Worm (Caenorhabditis elegans) whole organism, L3 larva: Measurements from ENCODE around the gene C27B7.7.

ENCODE experiments used
- aly-2 ChIP-seq: fragments of 150-350 bp; optimal IDR thresholded peaks from 2 replicates; lab custom pipeline; 2014; ENCODE audit warnings: missing biosample characterization, missing genetic modification characterization
- ama-1 ChIP-seq: fragments of 150-350 bp; optimal IDR thresholded peaks from 2 replicates; lab custom pipeline; 2018
- ceh-16 ChIP-seq: sonication (generic microtip); optimal IDR thresholded peaks from 2 replicates; lab custom pipeline; 2017; ENCODE audit warnings: missing biosample characterization, missing genetic modification characterization
- ceh-28 ChIP-seq: fragments of 150-350 bp; optimal IDR thresholded peaks from 2 replicates; lab custom pipeline; 2014; ENCODE audit warnings: missing biosample characterization, missing genetic modification reagents, missing genetic modification characterization
- ceh-82 ChIP-seq: fragments of 150-350 bp; optimal IDR thresholded peaks from 2 replicates; lab custom pipeline; 2014; ENCODE audit warnings: missing biosample characterization, missing genetic modification characterization
- ceh-9 ChIP-seq: sonication (generic microtip); optimal IDR thresholded peaks from 2 replicates; lab custom pipeline; 2018; ENCODE audit warnings: missing biosample characterization, missing genetic modification characterization
- daf-12 ChIP-seq: fragments of 150-350 bp; optimal IDR thresholded peaks from 2 replicates; lab custom pipeline; 2014; ENCODE audit warnings: missing biosample characterization, missing genetic modification reagents, missing genetic modification characterization
- egl-27 ChIP-seq: sonication (generic microtip); optimal IDR thresholded peaks from 4 replicates; lab custom pipeline; 2017; ENCODE audit warnings: missing biosample characterization, missing genetic modification reagents, missing genetic modification characterization
- egl-5 ChIP-seq: fragments of 150-350 bp; optimal IDR thresholded peaks from 2 replicates; lab custom pipeline; 2017; ENCODE audit warnings: missing biosample characterization, missing genetic modification reagents, missing genetic modification characterization, inconsistent platforms
- elt-1 ChIP-seq: fragments of 150-350 bp; optimal IDR thresholded peaks from 2 replicates; lab custom pipeline; 2014; ENCODE audit warnings: missing biosample characterization, missing genetic modification characterization
- elt-2 ChIP-seq: sonication (generic microtip); optimal IDR thresholded peaks from 2 replicates; lab custom pipeline; 2016; ENCODE audit warnings: missing genetic modification reagents, mild to moderate bottlenecking, missing genetic modification characterization, missing compliant biosample characterization
- elt-3 ChIP-seq, 3 experiments: fragments of 150-350 bp in 1 of 3; sonication (generic microtip) in 2 of 3; optimal IDR thresholded peaks; 2 replicates in 2 of 3; 4 replicates in 1 of 3; lab custom pipeline; 2014 to 2017; ENCODE audit warnings: missing biosample characterization in 3 of 3, missing genetic modification characterization in 3 of 3
- eor-1 ChIP-seq, 2 experiments: fragments of 150-350 bp; optimal IDR thresholded peaks; 2 replicates each; lab custom pipeline; 2014 to 2018; ENCODE audit warnings: missing biosample characterization in 2 of 2, missing genetic modification characterization in 2 of 2
- fkh-10 ChIP-seq: sonication (generic microtip); optimal IDR thresholded peaks from 2 replicates; lab custom pipeline; 2017; ENCODE audit warnings: missing biosample characterization, missing genetic modification reagents, missing genetic modification characterization
- fkh-2 ChIP-seq: fragments of 150-350 bp; optimal IDR thresholded peaks from 2 replicates; lab custom pipeline; 2014; ENCODE audit warnings: missing biosample characterization, missing genetic modification reagents, missing genetic modification characterization
- fos-1 ChIP-seq: fragments of 150-350 bp; optimal IDR thresholded peaks from 2 replicates; lab custom pipeline; 2014; ENCODE audit warnings: missing biosample characterization, missing genetic modification characterization
- hmg-11 ChIP-seq: sonication (generic microtip); optimal IDR thresholded peaks from 2 replicates; lab custom pipeline; 2016; ENCODE audit warnings: missing genetic modification characterization, missing compliant biosample characterization
- jun-1 ChIP-seq: fragments of 150-350 bp; optimal IDR thresholded peaks from 2 replicates; lab custom pipeline; 2014; ENCODE audit warnings: missing biosample characterization, missing genetic modification reagents, missing genetic modification characterization
- lin-15B ChIP-seq: fragments of 150-350 bp; optimal IDR thresholded peaks from 2 replicates; lab custom pipeline; 2014; ENCODE audit warnings: missing biosample characterization, missing genetic modification characterization
- lin-39 ChIP-seq: fragments of 150-350 bp; optimal IDR thresholded peaks from 2 replicates; lab custom pipeline; 2018; ENCODE audit warnings: missing biosample characterization, missing genetic modification reagents, missing genetic modification characterization
- lsy-12 ChIP-seq: sonication (generic microtip); optimal IDR thresholded peaks from 2 replicates; lab custom pipeline; 2016; ENCODE audit warnings: mild to moderate bottlenecking, missing genetic modification characterization, missing compliant biosample characterization
- mml-1 ChIP-seq: fragments of 150-350 bp; sonication (generic microtip); optimal IDR thresholded peaks from 3 replicates; lab custom pipeline; 2014; ENCODE audit warnings: missing biosample characterization, missing genetic modification characterization
- nfya-1 ChIP-seq: sonication (generic microtip); optimal IDR thresholded peaks from 2 replicates; lab custom pipeline; 2017; ENCODE audit warnings: missing genetic modification characterization, mild to moderate bottlenecking, missing compliant biosample characterization, antibody characterized with exemption, moderate library complexity; ENCODE audit not compliant: insufficient read depth
- nhr-11 ChIP-seq: fragments of 150-350 bp; optimal IDR thresholded peaks from 2 replicates; lab custom pipeline; 2014; ENCODE audit warnings: missing biosample characterization, missing genetic modification characterization
- nhr-12 ChIP-seq: fragments of 150-350 bp; optimal IDR thresholded peaks from 2 replicates; lab custom pipeline; 2014; ENCODE audit warnings: missing biosample characterization, missing genetic modification characterization
- nhr-23 ChIP-seq: fragments of 150-350 bp; optimal IDR thresholded peaks from 2 replicates; lab custom pipeline; 2014; ENCODE audit warnings: missing biosample characterization, missing genetic modification reagents, missing genetic modification characterization
- nhr-237 ChIP-seq: fragments of 150-350 bp; optimal IDR thresholded peaks from 2 replicates; lab custom pipeline; 2014; ENCODE audit warnings: missing biosample characterization, missing genetic modification characterization
- nhr-25 ChIP-seq: sonication (generic microtip); optimal IDR thresholded peaks from 2 replicates; lab custom pipeline; 2017; ENCODE audit warnings: missing biosample characterization, missing genetic modification characterization
- nhr-28 ChIP-seq: fragments of 150-350 bp; optimal IDR thresholded peaks from 2 replicates; lab custom pipeline; 2014; ENCODE audit warnings: missing biosample characterization, missing genetic modification characterization
- nhr-43 ChIP-seq: sonication (generic microtip); optimal IDR thresholded peaks from 2 replicates; lab custom pipeline; 2016; ENCODE audit warnings: mild to moderate bottlenecking, missing genetic modification characterization, missing compliant biosample characterization; ENCODE audit not compliant: poor library complexity, severe bottlenecking
- nhr-76 ChIP-seq: fragments of 150-350 bp; sonication (generic microtip); optimal IDR thresholded peaks from 5 replicates; lab custom pipeline; 2014; ENCODE audit warnings: missing biosample characterization, missing genetic modification characterization
- pha-4 ChIP-seq: fragments of 150-350 bp; optimal IDR thresholded peaks from 2 replicates; lab custom pipeline; 2014; ENCODE audit warnings: missing biosample characterization, missing genetic modification reagents, missing genetic modification characterization
- pqm-1 ChIP-seq: fragments of 150-350 bp; optimal IDR thresholded peaks from 2 replicates; lab custom pipeline; 2017; ENCODE audit warnings: missing biosample characterization, missing genetic modification characterization, inconsistent platforms
- sea-2 ChIP-seq: fragments of 150-350 bp; sonication (generic microtip); optimal IDR thresholded peaks from 4 replicates; lab custom pipeline; 2014; ENCODE audit warnings: missing biosample characterization, missing genetic modification reagents, missing genetic modification characterization
- skn-1 ChIP-seq: fragments of 150-350 bp; optimal IDR thresholded peaks from 2 replicates; lab custom pipeline; 2014; ENCODE audit warnings: missing biosample characterization, missing genetic modification characterization
- snpc-4 ChIP-seq: fragments of 150-350 bp; optimal IDR thresholded peaks from 2 replicates; lab custom pipeline; 2014; ENCODE audit warnings: missing biosample characterization, missing genetic modification characterization
- tbx-2 ChIP-seq: sonication (generic microtip); optimal IDR thresholded peaks from 2 replicates; lab custom pipeline; 2016; ENCODE audit warnings: mild to moderate bottlenecking, missing genetic modification characterization, missing compliant biosample characterization
- unc-39 ChIP-seq: sonication (generic microtip); optimal IDR thresholded peaks from 4 replicates; lab custom pipeline; 2017; ENCODE audit warnings: missing biosample characterization, missing genetic modification characterization
- zag-1 ChIP-seq: fragments of 150-350 bp; optimal IDR thresholded peaks from 2 replicates; lab custom pipeline; 2014; ENCODE audit warnings: missing biosample characterization, missing genetic modification characterization
- ztf-11 ChIP-seq: fragments of 150-350 bp; optimal IDR thresholded peaks from 2 replicates; lab custom pipeline; 2014; ENCODE audit warnings: missing biosample characterization, missing genetic modification characterization
- ztf-4 ChIP-seq: fragments of 150-350 bp; optimal IDR thresholded peaks from 2 replicates; lab custom pipeline; 2014; ENCODE audit warnings: missing biosample characterization, missing genetic modification characterization

C27B7.7 gene

ce11 chrIV:8881181-8881580 lies 25.7 kb upstream of the C27B7.7 start, which contains the start of gene C09G9.8:
Gene C09G9.8, plus strand, starts transcription at chrIV:8881481.
- no peak for TF ChIP-seq elt-3 (tag; optimal IDR thresholded peaks at IDR 0.05; lab: Kevin White, UChicago)
- TF ChIP-seq lsy-12: no peak
- TF ChIP-seq nhr-237 (tag; lab: Kevin White, UChicago): no peak
- TF ChIP-seq pha-4 (tag; lab: Kevin White, UChicago): no peak
- TF ChIP-seq mml-1 (tag; lab: Kevin White, UChicago): no peak
- TF ChIP-seq jun-1 (tag; lab: Kevin White, UChicago): no peak
- TF ChIP-seq, all 47 proteins: peak for 0

DNA sequence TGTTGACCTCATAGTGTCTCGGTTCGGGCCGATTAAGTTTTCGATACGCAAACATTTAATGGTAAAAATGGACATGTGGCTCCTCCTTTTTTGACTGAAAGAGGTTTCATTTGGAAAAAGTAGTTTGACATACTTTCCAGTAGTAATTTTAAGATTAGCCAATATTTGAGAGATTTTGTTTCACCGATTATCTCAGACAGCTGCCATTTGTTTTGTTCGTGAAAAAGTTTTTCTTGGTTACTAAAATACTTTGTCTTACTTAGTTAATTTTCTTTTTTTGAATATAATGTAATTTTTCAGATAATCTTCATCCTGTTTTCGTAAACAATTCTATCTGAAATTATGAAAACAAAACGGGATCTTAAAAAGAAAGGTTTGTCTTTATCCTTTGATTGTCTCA lies 20.6 kb upstream of the C27B7.7 start, which contains the start of gene C09G9.5:
TSS of gene C09G9.5 (plus strand) at position 301 of the 400 bp plus-strand sequence.
- TF ChIP-seq nhr-11 (tag; lab: Kevin White, UChicago) (no peak), daf-12 (tag; lab: Kevin White, UChicago) (no peak), ceh-9 (tag; lab: Kevin White, UChicago) (no peak), pqm-1 (tag; lab: Kevin White, UChicago) (no peak), fos-1 (no peak), elt-3 (tag; optimal IDR thresholded peaks at IDR 0.05; lab: Kevin White, UChicago) (no peak), zag-1 (tag; lab: Kevin White, UChicago) (no peak), nhr-76 (tag; lab: Kevin White, UChicago) (no peak), egl-5 (tag; lab: Kevin White, UChicago) (no peak), ztf-4 (no peak), lsy-12 (no peak), skn-1 (tag; lab: Kevin White, UChicago) (no peak), nfya-1 (no peak), ceh-16 (no peak), nhr-12 (no peak), lin-15B (tag; lab: Kevin White, UChicago) (no peak), unc-39 (tag; lab: Kevin White, UChicago) (no peak), fkh-2 (tag; lab: Kevin White, UChicago) (no peak), ztf-11 (tag; lab: Kevin White, UChicago) (no peak), egl-27 (tag; lab: Kevin White, UChicago) (no peak)

- TF ChIP-seq nhr-237 (tag; lab: Kevin White, UChicago) (no peak), ceh-82 (tag; lab: Kevin White, UChicago) (no peak), fkh-2 (tag; lab: Kevin White, UChicago) (no peak), ceh-28 (tag; lab: Kevin White, UChicago) (no peak), sea-2 (GFP tag; lab: Kevin White, UChicago) (no peak), aly-2 (tag; lab: Kevin White, UChicago) (no peak), hmg-11 (tag; lab: Kevin White, UChicago) (no peak), tbx-2 (tag; lab: Kevin White, UChicago) (no peak), lin-39 (tag; lab: Kevin White, UChicago) (no peak), ceh-9 (tag; lab: Kevin White, UChicago) (no peak), lin-15B (tag; lab: Kevin White, UChicago) (no peak), nhr-76 (tag; lab: Kevin White, UChicago) (no peak), lsy-12 (no peak), ama-1 (lab: Kevin White, UChicago) (no peak), nhr-28 (tag; lab: Kevin White, UChicago) (no peak)
These were observed 18.3 kb upstream of the C27B7.7 start, which contains the start of gene oma-1 for ce11 chrIV:8888525-8889026. Gene oma-1, plus strand, starts transcription at chrIV:8888976.

ce11 chrIV:8891131-8891530 lies 15.7 kb upstream of the C27B7.7 start, which contains the start of gene spr-2:
Gene spr-2, plus strand, starts transcription at chrIV:8891462.
- TF ChIP-seq tbx-2 (tag; lab: Kevin White, UChicago) (peak; percentile 18), nhr-25 (peak; percentile 34), jun-1 (tag; lab: Kevin White, UChicago) (peak; percentile 19), nfya-1 (peak; percentile 68), lin-39 (tag; lab: Kevin White, UChicago) (peak; percentile 13), pqm-1 (tag; lab: Kevin White, UChicago) (no peak), nhr-23 (tag; lab: Kevin White, UChicago) (peak; percentile 80), eor-1 (tag; optimal IDR thresholded peaks at IDR 0.05; lab: Kevin White, UChicago) (no peak), hmg-11 (tag; lab: Kevin White, UChicago) (peak; percentile 60), skn-1 (tag; lab: Kevin White, UChicago) (no peak), elt-1 (tag; lab: Kevin White, UChicago) (peak; percentile 32), pha-4 (tag; lab: Kevin White, UChicago) (peak; percentile 88), elt-3 (tag; optimal IDR thresholded peaks at IDR 0.05; lab: Kevin White, UChicago) (no peak), fkh-10 (GFP tag; lab: Kevin White, UChicago) (no peak), nhr-43 (tag; lab: Kevin White, UChicago) (peak; percentile 63), fos-1 (no peak), lin-15B (tag; lab: Kevin White, UChicago) (peak; percentile 65), elt-2 (tag; lab: Kevin White, UChicago) (peak; percentile 36), snpc-4 (peak; percentile 85), nhr-28 (tag; lab: Kevin White, UChicago) (no peak)
